Worm (Caenorhabditis elegans) whole organism, L3 larva: ENCODE measurements around the gene srh-149.

Experiments
- ceh-82 ChIP-seq: fragments of 150-350 bp; optimal IDR thresholded peaks from 2 replicates; lab custom pipeline; 2014; ENCODE audit warnings: missing biosample characterization, missing genetic modification characterization
- elt-2 ChIP-seq: sonication (generic microtip); optimal IDR thresholded peaks from 2 replicates; lab custom pipeline; 2016; ENCODE audit warnings: missing genetic modification reagents, mild to moderate bottlenecking, missing genetic modification characterization, missing compliant biosample characterization
- fkh-2 ChIP-seq: fragments of 150-350 bp; optimal IDR thresholded peaks from 2 replicates; lab custom pipeline; 2014; ENCODE audit warnings: missing biosample characterization, missing genetic modification reagents, missing genetic modification characterization
- fos-1 ChIP-seq: fragments of 150-350 bp; optimal IDR thresholded peaks from 2 replicates; lab custom pipeline; 2014; ENCODE audit warnings: missing biosample characterization, missing genetic modification characterization
- lin-39 ChIP-seq: fragments of 150-350 bp; optimal IDR thresholded peaks from 2 replicates; lab custom pipeline; 2018; ENCODE audit warnings: missing biosample characterization, missing genetic modification reagents, missing genetic modification characterization
- nfya-1 ChIP-seq: sonication (generic microtip); optimal IDR thresholded peaks from 2 replicates; lab custom pipeline; 2017; ENCODE audit warnings: missing genetic modification characterization, mild to moderate bottlenecking, missing compliant biosample characterization, antibody characterized with exemption, moderate library complexity; ENCODE audit not compliant: insufficient read depth
- nhr-28 ChIP-seq: fragments of 150-350 bp; optimal IDR thresholded peaks from 2 replicates; lab custom pipeline; 2014; ENCODE audit warnings: missing biosample characterization, missing genetic modification characterization
- nhr-76 ChIP-seq: fragments of 150-350 bp; sonication (generic microtip); optimal IDR thresholded peaks from 5 replicates; lab custom pipeline; 2014; ENCODE audit warnings: missing biosample characterization, missing genetic modification characterization
- nhr-77 ChIP-seq: fragments of 150-350 bp; optimal IDR thresholded peaks from 2 replicates; lab custom pipeline; 2014; ENCODE audit warnings: missing biosample characterization, missing genetic modification characterization
- unc-62 ChIP-seq: fragments of 150-350 bp; sonication (generic microtip); optimal IDR thresholded peaks from 4 replicates; lab custom pipeline; 2014; ENCODE audit warnings: missing biosample characterization, missing genetic modification reagents, missing genetic modification characterization
- ztf-11 ChIP-seq: fragments of 150-350 bp; optimal IDR thresholded peaks from 2 replicates; lab custom pipeline; 2014; ENCODE audit warnings: missing biosample characterization, missing genetic modification characterization

DNA sequence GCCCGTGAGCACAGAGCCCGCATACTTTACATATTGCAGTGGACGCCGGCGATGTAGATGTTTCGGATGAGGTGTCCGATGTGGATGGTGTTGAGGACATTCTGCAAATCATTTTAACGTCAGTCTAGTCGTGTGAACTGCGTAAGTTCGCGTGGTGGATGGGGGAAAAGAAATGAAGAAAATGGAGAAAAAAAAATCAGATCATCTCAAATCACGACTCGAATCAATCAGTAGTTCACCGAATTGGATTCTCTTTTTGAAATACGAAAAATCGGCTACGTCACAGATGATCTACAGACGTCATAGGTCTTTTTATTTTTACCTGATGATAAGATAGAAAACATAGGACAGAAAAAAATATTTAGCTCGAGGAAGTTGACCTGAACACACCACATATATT, 35.3 kb upstream of the srh-149 start, which contains the start of gene nhr-102:
- no peak for TF ChIP-seq nhr-77 (tag; lab: Kevin White, UChicago)
- TF ChIP-seq fos-1 (tag; lab: Kevin White, UChicago): no peak
- TF ChIP-seq nhr-28 (tag; lab: Kevin White, UChicago): no peak
- TF ChIP-seq ztf-11: no peak
- no peak for TF ChIP-seq ceh-82 (tag; lab: Kevin White, UChicago)
- no peak for TF ChIP-seq nhr-76 (tag; lab: Kevin White, UChicago)
- TF ChIP-seq lin-39 (tag; lab: Kevin White, UChicago): no peak
- TF ChIP-seq nfya-1: no peak
- no peak for TF ChIP-seq unc-62
- TF ChIP-seq elt-2 (tag; lab: Kevin White, UChicago): peak; percentile 25
- no peak for TF ChIP-seq fkh-2 (tag; lab: Kevin White, UChicago)
